Worm (Caenorhabditis elegans): ENCODE results near the gene T19H12.15.

ce11 chrV:4920690-4921152 is 41.6 kb upstream of the T19H12.15 start, which contains the start of the genes C02E7.8 and srh-23:
- TF ChIP-seq fos-1 (tag; optimal IDR thresholded peaks at IDR 0.05) (no peak), nhr-10 (tag; optimal IDR thresholded peaks at IDR 0.05) (no peak), skn-1 (tag; optimal IDR thresholded peaks at IDR 0.05) (no peak), nhr-28 (tag; optimal IDR thresholded peaks at IDR 0.05) (no peak)

All from whole organism, L4 larva.